Worm (Caenorhabditis elegans): Measurements from ENCODE around the gene prmt-5.

The prmt-5 gene

DNA sequence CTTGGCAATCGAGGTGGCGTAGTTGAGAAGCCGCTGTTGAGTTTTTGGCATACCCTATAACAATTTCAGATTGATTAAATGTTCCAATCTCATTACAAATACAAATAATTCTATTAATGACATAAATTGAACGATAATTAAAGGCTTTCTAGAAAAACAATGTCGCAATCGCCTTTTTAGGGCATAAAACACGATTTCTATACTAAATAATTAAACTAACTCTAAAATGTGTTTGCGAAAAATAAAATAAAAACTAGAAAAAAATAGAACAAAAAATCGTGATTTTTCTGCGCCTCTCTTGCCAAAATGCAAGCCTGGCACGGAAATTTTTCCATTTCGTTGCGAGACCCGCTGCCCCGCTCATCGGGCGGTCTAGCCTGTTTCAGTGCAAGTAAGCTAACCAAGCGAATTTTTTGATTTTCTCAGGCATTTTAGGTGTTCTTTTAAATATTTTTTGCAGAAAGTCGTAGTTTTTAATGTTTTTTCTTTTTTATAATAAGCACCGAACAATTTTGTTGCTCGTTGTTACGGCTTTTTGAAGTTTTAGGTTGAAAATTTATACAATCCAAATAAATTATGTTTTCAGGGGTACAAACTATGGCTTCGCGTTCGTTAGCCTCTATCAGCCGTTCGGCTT, 2.4 kb upstream of the prmt-5 start, which contains the start of the genes C34E10.12, C34E10.10 and atp-2 (continued):
- TF ChIP-seq attf-5 (GFP tag; optimal IDR thresholded peaks at IDR 0.05) (peak; percentile 82), F23B12.7 (tag; optimal IDR thresholded peaks at IDR 0.05; ENCODE audit: insufficient read depth) (peak; percentile 87), atf-7 (tag; optimal IDR thresholded peaks at IDR 0.05) (no peak), lir-1 (GFP tag; conservative IDR thresholded peaks at IDR 0.05) (no peak), nhr-179 (tag; optimal IDR thresholded peaks at IDR 0.05) (no peak), snpc-1.1 (tag; optimal IDR thresholded peaks at IDR 0.05; ENCODE audit: insufficient read depth) (peak; percentile 48), nhr-27 (tag; optimal IDR thresholded peaks at IDR 0.05) (no peak), K12H6.12 (tag; optimal IDR thresholded peaks at IDR 0.05) (no peak), sdz-38 (tag; optimal IDR thresholded peaks at IDR 0.05) (no peak), rec-8 (tag; optimal IDR thresholded peaks at IDR 0.05) (no peak), die-1 (tag; optimal IDR thresholded peaks at IDR 0.05) (no peak), madf-8 (GFP tag; conservative IDR thresholded peaks at IDR 0.05) (no peak), rcor-1 (GFP tag; IDR thresholded peaks at IDR 0.05) (peak; percentile 39; the same call in 1 of the 2 replicates), ekl-4 (GFP tag; IDR thresholded peaks at IDR 0.05) (peak; percentile 59), sea-2 (GFP tag; IDR thresholded peaks at IDR 0.05) (no peak), K11D2.4 (GFP tag; IDR thresholded peaks at IDR 0.05) (peak; percentile 20; the same call in 1 of the 2 replicates), snpc-1.3 (tag; optimal IDR thresholded peaks at IDR 0.05; ENCODE audit: insufficient read depth) (peak; percentile 62), snpc-3.4 (tag; optimal IDR thresholded peaks at IDR 0.05) (peak; percentile 62), bed-1 (GFP tag; IDR thresholded peaks at IDR 0.05) (no peak), lsy-27 (tag; optimal IDR thresholded peaks at IDR 0.05; ENCODE audit: borderline replicate concordance, insufficient read depth) (no peak), chd-7 (tag; optimal IDR thresholded peaks at IDR 0.05) (no peak), D2030.7 (GFP tag; IDR thresholded peaks at IDR 0.05) (no peak; the same call in 1 of the 2 replicates), ets-4 (GFP tag; optimal IDR thresholded peaks at IDR 0.05) (no peak), T26A5.8 (tag; optimal IDR thresholded peaks at IDR 0.05) (no peak), egrh-3 (GFP tag; IDR thresholded peaks at IDR 0.05) (peak; percentile 50), Y53F4B.3 (GFP tag; IDR thresholded peaks at IDR 0.05) (no peak), tlf-1 (GFP tag; optimal IDR thresholded peaks at IDR 0.05) (peak; percentile 13), mes-4 (tag; optimal IDR thresholded peaks at IDR 0.05) (no peak), dpff-1 (tag; optimal IDR thresholded peaks at IDR 0.05) (no peak), tbx-9 (tag; optimal IDR thresholded peaks at IDR 0.05; ENCODE audit: borderline replicate concordance) (no peak), ceh-40 (GFP tag; IDR thresholded peaks at IDR 0.05) (no peak), repo-1 (tag; optimal IDR thresholded peaks at IDR 0.05) (no peak), Y67H2A.10 (GFP tag; conservative IDR thresholded peaks at IDR 0.05) (0 out of 2 replicates have a peak, but pooled peaks have one; percentile 39), C17E4.6 (GFP tag; IDR thresholded peaks at IDR 0.05) (no peak), hrde-1 (tag; optimal IDR thresholded peaks at IDR 0.05; ENCODE audit: borderline replicate concordance) (no peak), F22D6.2 (tag; optimal IDR thresholded peaks at IDR 0.05) (no peak), fkh-3 (tag; optimal IDR thresholded peaks at IDR 0.05) (no peak), madf-3 (GFP tag; IDR thresholded peaks at IDR 0.05) (no peak), aptf-3 (GFP tag; IDR thresholded peaks at IDR 0.05) (no peak), pha-4 (tag; optimal IDR thresholded peaks at IDR 0.05) (peak; percentile 11), madf-6 (GFP tag; IDR thresholded peaks at IDR 0.05) (peak; percentile 72), xnd-1 (tag; optimal IDR thresholded peaks at IDR 0.05) (no peak), cebp-2 (GFP tag; IDR thresholded peaks at IDR 0.05) (no peak), let-607 (tag; optimal IDR thresholded peaks at IDR 0.05) (no peak), attf-3 (GFP tag; conservative IDR thresholded peaks at IDR 0.05) (peak; percentile 57; the same call in 1 of the 2 replicates), madf-10 (tag; optimal IDR thresholded peaks at IDR 0.05) (peak; percentile 54), pbrm-1 (GFP tag; IDR thresholded peaks at IDR 0.05) (peak; percentile 50; the same call in 1 of the 2 replicates)
